In the genomic region with DNA sequence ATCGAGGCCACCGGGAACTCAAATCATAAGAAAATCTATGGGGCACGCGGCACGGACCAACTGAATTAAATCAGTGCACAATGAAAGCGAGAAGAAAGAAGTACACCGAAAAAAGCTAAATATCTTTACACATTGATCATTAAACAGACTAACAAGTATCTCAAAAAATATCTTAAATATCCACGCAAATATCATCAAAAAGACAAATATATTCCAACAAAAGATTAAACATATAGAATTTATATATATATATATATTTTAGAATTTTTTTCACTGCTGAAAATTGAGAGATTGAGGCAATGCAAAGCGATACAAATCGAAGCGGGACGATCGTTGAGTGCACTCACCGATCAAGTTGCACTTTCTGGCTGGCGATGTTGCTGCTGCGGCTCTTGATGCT, we compare ENCODE assay signal across 3 fruit fly cellular contexts.
TF ChIP-seq lines count a peak whose summit lies in the region.

No protein-coding gene starts in this region.

- TF ChIP-seq CTCF in whole organism, embryonic (GFP tag; optimal IDR thresholded peaks at IDR 0.05; lab: Kevin White, UChicago), result no peak

TF ChIP-seq in whole organism, embryonic, 481 proteins besides CTCF, POLR2A, EP300 and RAD21:
- TF ChIP-seq CG2712 (tag; optimal IDR thresholded peaks at IDR 0.05; lab: Kevin White, UChicago) (peak; percentile 5), Med (GFP tag; lab: Kevin White, UChicago) (peak; percentile 18), Xrp1 (GFP tag; IDR thresholded peaks at IDR 0.05; lab: Robert Waterston, UW) (peak; percentile 15; the same call in 1 of the 2 replicates), GATAe (GFP tag; conservative IDR thresholded peaks at IDR 0.05; lab: Robert Waterston, UW) (no peak), fu2 (GFP tag; optimal IDR thresholded peaks at IDR 0.05; lab: Kevin White, UChicago) (no peak), Sox102F (GFP tag; optimal IDR thresholded peaks at IDR 0.05; lab: Kevin White, UChicago) (peak; percentile 5), Blimp-1 (GFP tag; optimal IDR thresholded peaks at IDR 0.05; lab: Kevin White, UChicago) (peak; percentile 7), bsh (GFP tag; optimal IDR thresholded peaks at IDR 0.05; lab: Kevin White, UChicago) (peak in 1 of 2 experiments; percentile 12)

TF ChIP-seq in whole organism, prepupa, 60 proteins besides CTCF, POLR2A, EP300 and RAD21:
- TF ChIP-seq Met (GFP tag; optimal IDR thresholded peaks at IDR 0.05; lab: Kevin White, UChicago) (no peak), cyc (GFP tag; optimal IDR thresholded peaks at IDR 0.05; lab: Kevin White, UChicago) (no peak), eg (GFP tag; IDR thresholded peaks at IDR 0.05; lab: Robert Waterston, UW) (0 out of 3 replicates have a peak, but pooled peaks have one; percentile 30), OdsH (GFP tag; optimal IDR thresholded peaks at IDR 0.05; lab: Kevin White, UChicago) (peak; percentile 22), Eip78C (GFP tag; lab: Kevin White, UChicago) (peak; percentile 58), CG3919 (GFP tag; optimal IDR thresholded peaks at IDR 0.05; lab: Kevin White, UChicago) (peak; percentile 21), pdm3 (GFP tag; optimal IDR thresholded peaks at IDR 0.05; lab: Kevin White, UChicago) (peak; percentile 14), CG10631 (GFP tag; optimal IDR thresholded peaks at IDR 0.05; lab: Kevin White, UChicago) (peak; percentile 6), achi (GFP tag; optimal IDR thresholded peaks at IDR 0.05; lab: Kevin White, UChicago) (peak; percentile 23), CG32006 (GFP tag; optimal IDR thresholded peaks at IDR 0.05; lab: Kevin White, UChicago) (peak; percentile 68), CG4318 (GFP tag; optimal IDR thresholded peaks at IDR 0.05; lab: Kevin White, UChicago) (peak; percentile 13), Ets21C (GFP tag; optimal IDR thresholded peaks at IDR 0.05; lab: Kevin White, UChicago) (no peak), CG15336 (GFP tag; IDR thresholded peaks at IDR 0.05; lab: Robert Waterston, UW) (peak; percentile 76), salr (GFP tag; optimal IDR thresholded peaks at IDR 0.05; lab: Kevin White, UChicago) (peak in 1 of 2 experiments; percentile 23), net (GFP tag; optimal IDR thresholded peaks at IDR 0.05; lab: Kevin White, UChicago) (peak; percentile 7), Smox (GFP tag; optimal IDR thresholded peaks at IDR 0.05; lab: Kevin White, UChicago) (no peak), Lpt (GFP tag; optimal IDR thresholded peaks at IDR 0.05; lab: Kevin White, UChicago) (peak; percentile 32), CG8119 (GFP tag; IDR thresholded peaks at IDR 0.05; lab: Robert Waterston, UW) (peak; percentile 71), CG11902 (GFP tag; optimal IDR thresholded peaks at IDR 0.05; lab: Kevin White, UChicago) (no peak), CG8632 (GFP tag; optimal IDR thresholded peaks at IDR 0.05; lab: Kevin White, UChicago) (peak; percentile 20), acj6 (GFP tag; optimal IDR thresholded peaks at IDR 0.05; lab: Kevin White, UChicago) (peak; percentile 33), Hr4 (GFP tag; optimal IDR thresholded peaks at IDR 0.05; lab: Kevin White, UChicago) (peak; percentile 40), Gug (GFP tag; IDR thresholded peaks at IDR 0.05; lab: Robert Waterston, UW) (0 out of 2 replicates have a peak, but pooled peaks have one; percentile 12), Ets96B (tag; optimal IDR thresholded peaks at IDR 0.05; lab: Kevin White, UChicago) (no peak)

TF ChIP-seq in whole organism, pupa, 21 proteins besides CTCF, POLR2A, EP300 and RAD21:
- TF ChIP-seq CG32121 (GFP tag; IDR thresholded peaks at IDR 0.05; lab: Robert Waterston, UW) (no peak), CG10348 (GFP tag; IDR thresholded peaks at IDR 0.05; lab: Robert Waterston, UW) (no peak), EcR (GFP tag; optimal IDR thresholded peaks at IDR 0.05; lab: Kevin White, UChicago) (no peak), Ets98B (GFP tag; IDR thresholded peaks at IDR 0.05; lab: Robert Waterston, UW) (no peak), CG8301 (tag; optimal IDR thresholded peaks at IDR 0.05; lab: Kevin White, UChicago) (peak; percentile 3), CG17806 (tag; optimal IDR thresholded peaks at IDR 0.05; lab: Kevin White, UChicago) (peak; percentile 17), CG14655 (GFP tag; optimal IDR thresholded peaks at IDR 0.05; lab: Kevin White, UChicago) (peak; percentile 17), rn (GFP tag; IDR thresholded peaks at IDR 0.05; lab: Robert Waterston, UW) (no peak), CG8159 (tag; optimal IDR thresholded peaks at IDR 0.05; lab: Kevin White, UChicago) (peak; percentile 13)
